Worm (Caenorhabditis elegans): ENCODE results near the gene fubl-1.

Gene fubl-1

ce11 chrV:10212027-10212426 is 26.6 kb downstream of the fubl-1 start, which contains the start of gene zhit-3:
TSS of gene zhit-3 (minus strand) at chrV:10212127.
- no peak for TF ChIP-seq fkh-8 (tag; optimal IDR thresholded peaks at IDR 0.05)
- no peak for TF ChIP-seq efl-1 (optimal IDR thresholded peaks at IDR 0.05)
- no peak for TF ChIP-seq efl-1 (GFP tag; optimal IDR thresholded peaks at IDR 0.05 in 1 of 2)
- TF ChIP-seq lin-39 (tag; optimal IDR thresholded peaks at IDR 0.05) = no peak
- TF ChIP-seq lin-13 (GFP tag; optimal IDR thresholded peaks at IDR 0.05) = no peak
- no peak for TF ChIP-seq ceh-82 (tag; optimal IDR thresholded peaks at IDR 0.05)
- no peak for TF ChIP-seq C34B4.2 (tag; optimal IDR thresholded peaks at IDR 0.05)
- no peak for TF ChIP-seq unc-130 (tag; optimal IDR thresholded peaks at IDR 0.05)
- TF ChIP-seq lin-15B (tag; optimal IDR thresholded peaks at IDR 0.05) = no peak
- no peak for TF ChIP-seq lin-35 (GFP tag; optimal IDR thresholded peaks at IDR 0.05)
- no peak for TF ChIP-seq lin-14 (GFP tag; optimal IDR thresholded peaks at IDR 0.05)
- TF ChIP-seq ceh-63 (GFP tag; optimal IDR thresholded peaks at IDR 0.05) = no peak
- TF ChIP-seq pax-3 (tag; optimal IDR thresholded peaks at IDR 0.05) = no peak

- TF ChIP-seq aha-1 (tag; optimal IDR thresholded peaks at IDR 0.05) (no peak), nhr-12 (tag; optimal IDR thresholded peaks at IDR 0.05) (no peak), fkh-8 (tag; optimal IDR thresholded peaks at IDR 0.05) (no peak), ztf-4 (tag; optimal IDR thresholded peaks at IDR 0.05) (no peak), ceh-8 (GFP tag; optimal IDR thresholded peaks at IDR 0.05) (no peak)
Observed at ce11 chrV:10210244-10210643, 28.4 kb downstream of the fubl-1 start, which contains the start of gene tftc-3. TSS of gene tftc-3 (minus strand) at chrV:10210344.

- no peak for TF ChIP-seq nhr-84 (tag; optimal IDR thresholded peaks at IDR 0.05)
- TF ChIP-seq ceh-90 (tag; optimal IDR thresholded peaks at IDR 0.05) = no peak
- TF ChIP-seq hpl-2 (GFP tag; optimal IDR thresholded peaks at IDR 0.05) = no peak
- no peak for TF ChIP-seq ceh-63 (GFP tag; optimal IDR thresholded peaks at IDR 0.05)
- TF ChIP-seq nhr-76 (tag; optimal IDR thresholded peaks at IDR 0.05) = no peak
- no peak for TF ChIP-seq nhr-85 (tag)
- no peak for TF ChIP-seq C16A3.4 (tag; optimal IDR thresholded peaks at IDR 0.05)
- TF ChIP-seq ama-1 (optimal IDR thresholded peaks at IDR 0.05) = no peak
- TF ChIP-seq mab-9 (GFP tag; IDR thresholded peaks at IDR 0.05) = no peak
- no peak for TF ChIP-seq snpc-4 (tag; optimal IDR thresholded peaks at IDR 0.05)
- TF ChIP-seq nhr-71 (tag; optimal IDR thresholded peaks at IDR 0.05) = no peak
- TF ChIP-seq jun-1 (tag; optimal IDR thresholded peaks at IDR 0.05) = no peak
- no peak for TF ChIP-seq ets-5 (GFP tag; IDR thresholded peaks at IDR 0.05)
Observed at ce11 chrV:10206502-10206901, 32.2 kb downstream of the fubl-1 start, which contains the start of gene rpc-25. TSS of gene rpc-25 (minus strand) at chrV:10206602.

- TF ChIP-seq ces-1 (GFP tag; optimal IDR thresholded peaks at IDR 0.05) (no peak), pag-3 (tag; optimal IDR thresholded peaks at IDR 0.05; ENCODE audit: borderline replicate concordance, insufficient read depth) (no peak), Y116A8C.19 (tag; optimal IDR thresholded peaks at IDR 0.05; ENCODE audit: borderline replicate concordance) (no peak), lin-39 (tag; optimal IDR thresholded peaks at IDR 0.05) (no peak), C34B4.2 (tag; optimal IDR thresholded peaks at IDR 0.05) (no peak), elt-3 (tag; optimal IDR thresholded peaks at IDR 0.05) (no peak), dsc-1 (tag; optimal IDR thresholded peaks at IDR 0.05) (no peak), irx-1 (tag; optimal IDR thresholded peaks at IDR 0.05) (no peak), nhr-76 (tag; optimal IDR thresholded peaks at IDR 0.05) (no peak), grh-1 (GFP tag; IDR thresholded peaks at IDR 0.05) (no peak), tbx-2 (tag; optimal IDR thresholded peaks at IDR 0.05) (no peak), hlh-17 (GFP tag; optimal IDR thresholded peaks at IDR 0.05; ENCODE audit: borderline replicate concordance) (no peak), hlh-4 (tag; optimal IDR thresholded peaks at IDR 0.05) (no peak), vab-15 (tag; optimal IDR thresholded peaks at IDR 0.05) (no peak), sup-37 (GFP tag; optimal IDR thresholded peaks at IDR 0.05) (no peak), ceh-63 (GFP tag; optimal IDR thresholded peaks at IDR 0.05) (no peak)
Observed at ce11 chrV:10205483-10205882, 33.2 kb downstream of the fubl-1 start, which contains the start of gene ZK856.16. TSS of gene ZK856.16 (minus strand) at chrV:10205583.
